Fruit fly (Drosophila melanogaster) whole organism: ENCODE data around the gene CG34461.

Source experiments
- CG8478 ChIP-seq: fragments of >200 bp; optimal IDR thresholded peaks from 2 replicates; lab custom pipeline; 2018; ENCODE audit warnings: inconsistent platforms
- Dll ChIP-seq: fragments of >200 bp; optimal IDR thresholded peaks from 2 replicates; lab custom pipeline; 2017
- EcR ChIP-seq, 2 experiments: fragments of >200 bp; optimal IDR thresholded peaks; 2 replicates each; lab custom pipeline; 2017; ENCODE audit warnings: missing biosample characterization in 2 of 2, missing genetic modification characterization in 2 of 2, missing genetic modification reagents in 2 of 2
- pan ChIP-seq: fragments of >200 bp; optimal IDR thresholded peaks from 2 replicates; lab custom pipeline; 2017
- psq ChIP-seq: fragments of >200 bp; optimal IDR thresholded peaks from 2 replicates; lab custom pipeline; 2017
- usp ChIP-seq: fragments of >200 bp; optimal IDR thresholded peaks from 2 replicates; lab custom pipeline; 2017; ENCODE audit warnings: missing biosample characterization, missing genetic modification characterization, mixed read lengths

The CG34461 gene

DNA sequence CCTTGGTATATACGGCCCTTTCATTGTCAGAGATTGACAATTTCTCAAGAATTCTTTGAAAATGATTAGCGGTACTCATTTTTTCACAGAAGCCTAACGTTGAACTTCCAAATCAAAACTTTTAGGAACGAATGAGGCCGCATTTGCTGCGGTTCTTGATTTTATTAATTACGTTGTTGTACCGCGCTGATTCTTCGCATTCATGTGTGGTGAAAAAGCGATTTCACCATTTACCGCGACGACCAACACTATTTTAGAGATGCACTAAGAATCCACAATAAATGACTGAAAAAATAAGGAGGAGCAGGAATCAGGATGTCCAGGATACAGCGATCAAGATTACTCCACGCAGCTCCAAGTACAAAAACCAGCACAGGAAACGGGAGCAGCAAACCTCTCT lies 21.7 kb upstream of the CG34461 start, which contains the start of the genes CG7194 and Sbp2:
Gene CG7194, minus strand, starts transcription at position 148 of the 400 bp plus-strand sequence.
Gene Sbp2, plus strand, starts transcription at position 246 of the 400 bp plus-strand sequence.
- TF ChIP-seq CG8478 (lab: Kevin White, UChicago) (no peak), Dll (no peak), pan (lab: Kevin White, UChicago) (no peak), usp (GFP tag; lab: Kevin White, UChicago) (no peak)

- TF ChIP-seq EcR (GFP tag; optimal IDR thresholded peaks at IDR 0.05; lab: Kevin White, UChicago) (no peak), Dll (no peak), usp (GFP tag; lab: Kevin White, UChicago) (no peak), psq (lab: Kevin White, UChicago) (no peak), CG8478 (lab: Kevin White, UChicago) (no peak), pan (lab: Kevin White, UChicago) (no peak)
Observed at dm6 chr3L:8306880-8307279, 18.8 kb upstream of the CG34461 start, which contains the start of gene Gr66a. Gene Gr66a, minus strand, starts transcription at chr3L:8306980.

- TF ChIP-seq psq (lab: Kevin White, UChicago) = no peak
- no peak for TF ChIP-seq usp (GFP tag; lab: Kevin White, UChicago)
- no peak for TF ChIP-seq Dll
- TF ChIP-seq pan (lab: Kevin White, UChicago) = no peak
- TF ChIP-seq EcR (GFP tag; optimal IDR thresholded peaks at IDR 0.05; lab: Kevin White, UChicago) = no peak
- no peak for TF ChIP-seq CG8478 (lab: Kevin White, UChicago)
Observed at dm6 chr3L:8308891-8309352, 16.7 kb upstream of the CG34461 start, which contains the start of gene BI-1. Gene BI-1, minus strand, starts transcription at chr3L:8308941.

DNA sequence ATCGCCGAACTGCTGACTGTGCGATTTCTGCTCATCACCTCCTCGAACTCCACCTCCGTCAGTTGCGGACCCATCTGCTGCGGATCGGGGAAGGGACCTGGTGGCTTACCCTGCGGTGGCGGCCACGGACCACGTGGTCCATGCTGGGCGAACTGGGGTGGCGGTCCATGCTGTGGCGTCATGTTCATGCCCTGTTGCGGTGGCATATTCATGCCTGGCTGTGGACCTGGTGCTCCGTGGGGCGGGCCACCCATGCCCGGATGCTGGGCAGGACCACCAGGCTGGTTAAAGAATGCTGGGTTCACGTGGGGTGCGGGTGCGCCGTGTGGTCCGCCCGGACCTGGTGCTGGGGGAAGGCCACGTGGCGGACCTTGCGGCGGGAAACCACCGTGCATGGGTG lies 13.4 kb upstream of the CG34461 start:
- TF ChIP-seq usp (GFP tag; lab: Kevin White, UChicago) (no peak), CG8478 (lab: Kevin White, UChicago) (no peak)

- TF ChIP-seq EcR (GFP tag; optimal IDR thresholded peaks at IDR 0.05; lab: Kevin White, UChicago) (no peak), pan (lab: Kevin White, UChicago) (peak; percentile 45)
Observed at dm6 chr3L:8314788-8315140, 10.9 kb upstream of the CG34461 start.

dm6 chr3L:8315141-8315816 lies 10.4 kb upstream of the CG34461 start, which contains the start of gene Cpsf6:
Gene Cpsf6, minus strand, starts transcription at chr3L:8315502.
- TF ChIP-seq CG8478 (lab: Kevin White, UChicago) = peak; percentile 65
- TF ChIP-seq EcR (GFP tag; optimal IDR thresholded peaks at IDR 0.05; lab: Kevin White, UChicago) = no peak
- no peak for TF ChIP-seq usp (GFP tag; lab: Kevin White, UChicago)

dm6 chr3L:8318916-8319506 lies 6.6 kb upstream of the CG34461 start, which contains the start of gene CG43059:
Gene CG43059, minus strand, starts transcription at chr3L:8318966.
- no peak for TF ChIP-seq Dll

dm6 chr3L:8320105-8320813 lies 5.4 kb upstream of the CG34461 start, which contains the start of gene CG13670:
Gene CG13670, plus strand, starts transcription at chr3L:8320763.
- TF ChIP-seq EcR (GFP tag; optimal IDR thresholded peaks at IDR 0.05; lab: Kevin White, UChicago) = no peak
- no peak for TF ChIP-seq CG8478 (lab: Kevin White, UChicago)
- no peak for TF ChIP-seq usp (GFP tag; lab: Kevin White, UChicago)
- no peak for TF ChIP-seq psq (lab: Kevin White, UChicago)
- no peak for TF ChIP-seq Dll
- no peak for TF ChIP-seq pan (lab: Kevin White, UChicago)

DNA sequence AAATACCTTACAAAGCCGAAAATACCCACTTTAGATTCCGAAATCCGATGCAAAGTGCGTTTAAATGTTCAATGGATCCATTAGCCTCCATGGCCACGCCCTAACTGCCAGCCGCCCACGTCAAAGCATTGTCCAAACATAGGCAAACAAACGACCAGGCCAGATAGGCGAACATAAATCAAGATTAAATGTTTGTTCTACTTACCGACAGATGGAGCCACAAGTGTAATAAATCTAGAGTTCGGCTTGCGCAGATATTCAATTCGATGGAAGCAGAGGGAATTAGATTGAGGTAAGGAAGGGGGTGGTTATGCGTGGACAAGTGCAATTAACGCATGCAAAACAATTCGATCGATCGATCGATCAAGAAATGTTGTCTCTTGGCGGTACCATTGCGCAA lies 1.8 kb upstream of the CG34461 start:
- no peak for TF ChIP-seq CG8478 (lab: Kevin White, UChicago)
- no peak for TF ChIP-seq pan (lab: Kevin White, UChicago)
- no peak for TF ChIP-seq psq (lab: Kevin White, UChicago)

DNA sequence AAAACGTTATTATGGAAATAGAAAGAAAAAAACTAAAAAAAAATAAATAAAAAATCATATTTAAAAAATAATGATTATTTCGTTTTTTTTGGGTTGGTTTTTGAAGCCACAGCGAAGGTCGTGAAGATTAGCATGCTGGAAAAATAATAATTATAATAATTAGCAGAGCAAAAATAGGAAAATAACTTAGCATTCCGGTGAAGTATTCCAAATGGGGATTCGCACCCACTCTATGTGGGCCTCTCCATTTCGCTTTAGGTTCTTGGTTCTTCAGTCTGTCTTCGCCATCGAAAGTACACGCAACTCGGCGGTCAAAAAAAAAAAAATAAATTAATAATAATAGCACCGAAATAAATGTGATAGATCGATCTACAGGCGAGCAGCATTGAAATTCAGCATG lies 2.6 kb downstream of the CG34461 start, which contains the start of gene CG34462:
Gene CG34462, plus strand, starts transcription at position 301 of the 400 bp plus-strand sequence.
- TF ChIP-seq EcR (GFP tag; optimal IDR thresholded peaks at IDR 0.05; lab: Kevin White, UChicago) = no peak
- no peak for TF ChIP-seq pan (lab: Kevin White, UChicago)
- TF ChIP-seq psq (lab: Kevin White, UChicago) = no peak
- TF ChIP-seq CG8478 (lab: Kevin White, UChicago) = no peak

- no peak for TF ChIP-seq EcR (GFP tag; optimal IDR thresholded peaks at IDR 0.05; lab: Kevin White, UChicago)
- no peak for TF ChIP-seq psq (lab: Kevin White, UChicago)
- no peak for TF ChIP-seq Dll
- no peak for TF ChIP-seq pan (lab: Kevin White, UChicago)
- no peak for TF ChIP-seq CG8478 (lab: Kevin White, UChicago)
- no peak for TF ChIP-seq usp (GFP tag; lab: Kevin White, UChicago)
Observed at dm6 chr3L:8329005-8329404, 3.3 kb downstream of the CG34461 start.

dm6 chr3L:8331414-8331813 lies 5.8 kb downstream of the CG34461 start:
- TF ChIP-seq usp (GFP tag; lab: Kevin White, UChicago) = no peak
